Fruit fly (Drosophila melanogaster): ENCODE measurements around the gene CAH2.
A peak's percentile ranks its signal among the peaks of the same experiment; 100 is the strongest.

The CAH2 gene

DNA sequence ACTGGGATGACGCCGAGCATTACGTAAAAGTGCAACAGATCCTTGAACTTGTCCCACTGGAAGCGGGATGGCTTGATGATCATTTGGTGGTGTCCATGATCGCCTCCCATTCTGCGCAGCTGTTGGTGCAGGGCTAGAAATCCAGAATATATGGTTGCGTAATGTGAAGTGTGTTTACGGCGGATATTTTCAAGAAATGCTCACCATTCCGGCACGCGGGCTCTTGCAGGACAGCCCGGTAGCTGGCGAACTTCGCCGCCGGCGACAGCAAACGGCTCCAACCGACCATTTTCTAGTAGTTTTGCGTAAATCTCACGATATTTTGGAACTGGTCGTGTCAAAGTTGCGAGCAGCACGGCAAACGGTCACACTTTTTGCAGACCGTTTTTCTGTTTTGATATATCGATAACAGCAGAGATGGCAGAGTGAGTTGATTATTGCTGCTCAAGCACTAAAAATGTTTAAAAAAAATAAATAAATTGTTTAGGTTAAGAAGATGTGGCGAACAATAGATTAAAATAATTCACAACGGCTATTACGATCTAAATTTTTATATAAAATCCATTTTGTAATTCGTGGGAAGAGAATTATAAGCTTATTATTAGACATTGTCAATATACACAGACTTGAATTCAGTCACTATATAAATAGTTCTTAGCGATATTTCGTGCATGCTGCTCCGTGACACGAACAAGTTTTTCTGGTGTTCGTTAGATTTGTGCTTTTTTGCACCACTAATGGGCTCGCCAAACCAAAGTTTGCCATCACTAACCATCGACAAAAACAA lies 39.1 kb upstream of the CAH2 start, which contains the start of the genes ND-SGDH and RhoGAP68F (continued):
- TF ChIP-seq Xbp1 (GFP tag; optimal IDR thresholded peaks at IDR 0.05), result peak; percentile 83
- no peak for TF ChIP-seq CG15479 (GFP tag; optimal IDR thresholded peaks at IDR 0.05)
- no peak for TF ChIP-seq CG15073 (GFP tag; optimal IDR thresholded peaks at IDR 0.05)
- peak; percentile 42 for TF ChIP-seq D19A (tag; optimal IDR thresholded peaks at IDR 0.05)
- peak; percentile 54; the same call in 1 of the 3 replicates for TF ChIP-seq CG11093 (GFP tag; IDR thresholded peaks at IDR 0.05)
- TF ChIP-seq CG2120 (GFP tag; optimal IDR thresholded peaks at IDR 0.05), result peak; percentile 86
- TF ChIP-seq crol (GFP tag; IDR thresholded peaks at IDR 0.05), result no peak
- TF ChIP-seq CG2202 (tag; optimal IDR thresholded peaks at IDR 0.05), result peak; percentile 21
- TF ChIP-seq CG9876 (GFP tag; optimal IDR thresholded peaks at IDR 0.05), result peak; percentile 6
- no peak for TF ChIP-seq sim (GFP tag; IDR thresholded peaks at IDR 0.05)
- TF ChIP-seq yki (optimal IDR thresholded peaks at IDR 0.05), result no peak
- peak; percentile 84 for TF ChIP-seq CG2129 (GFP tag; IDR thresholded peaks at IDR 0.05; ENCODE audit: partially characterized antibody)
- TF ChIP-seq ab (GFP tag; optimal IDR thresholded peaks at IDR 0.05), result no peak
- TF ChIP-seq CG17612 (GFP tag; IDR thresholded peaks at IDR 0.05), result no peak
- peak; percentile 71 for TF ChIP-seq NFAT (GFP tag; IDR thresholded peaks at IDR 0.05)
- TF ChIP-seq CG7357 (GFP tag; IDR thresholded peaks at IDR 0.05), result peak; percentile 41; the same call in 1 of the 3 replicates
- TF ChIP-seq Bteb2 (GFP tag; optimal IDR thresholded peaks at IDR 0.05), result peak; percentile 55
- peak; percentile 45 for TF ChIP-seq bab2 (GFP tag; optimal IDR thresholded peaks at IDR 0.05)
- peak; percentile 24 for TF ChIP-seq CG18011 (GFP tag; optimal IDR thresholded peaks at IDR 0.05)
- TF ChIP-seq trem (tag; optimal IDR thresholded peaks at IDR 0.05), result peak; percentile 76
- TF ChIP-seq Sox100B (GFP tag; optimal IDR thresholded peaks at IDR 0.05), result peak; percentile 72
- peak; percentile 46 for TF ChIP-seq CG8944 (GFP tag; optimal IDR thresholded peaks at IDR 0.05)
- TF ChIP-seq CG10366 (GFP tag; IDR thresholded peaks at IDR 0.05), result peak; percentile 56; the same call in 1 of the 2 replicates
- no peak for TF ChIP-seq fru (optimal IDR thresholded peaks at IDR 0.05)
- TF ChIP-seq hth (optimal IDR thresholded peaks at IDR 0.05), result no peak
- TF ChIP-seq CG15601 (tag; optimal IDR thresholded peaks at IDR 0.05), result peak; percentile 74
- peak; percentile 74 for TF ChIP-seq Lhr (GFP tag; optimal IDR thresholded peaks at IDR 0.05)
- peak; percentile 44 for TF ChIP-seq trh (GFP tag; optimal IDR thresholded peaks at IDR 0.05)
- TF ChIP-seq Myb (GFP tag; optimal IDR thresholded peaks at IDR 0.05), result peak; percentile 25
- peak; percentile 55 for TF ChIP-seq MBD-R2 (GFP tag; IDR thresholded peaks at IDR 0.05)
- TF ChIP-seq H15 (GFP tag; IDR thresholded peaks at IDR 0.05), result peak; percentile 44; the same call in 1 of the 3 replicates
- TF ChIP-seq dm (GFP tag; optimal IDR thresholded peaks at IDR 0.05), result peak; percentile 58
- TF ChIP-seq CG13894 (tag; optimal IDR thresholded peaks at IDR 0.05), result peak; percentile 65
- TF ChIP-seq CG7786 (GFP tag; optimal IDR thresholded peaks at IDR 0.05), result peak; percentile 70
- no peak for TF ChIP-seq CG17568 (GFP tag; optimal IDR thresholded peaks at IDR 0.05)
- TF ChIP-seq Aef1 (GFP tag; IDR thresholded peaks at IDR 0.05), result peak; percentile 68
- TF ChIP-seq ci (GFP tag; IDR thresholded peaks at IDR 0.05), result 0 out of 3 replicates have a peak, but pooled peaks have one; percentile 41
- peak; percentile 92 for TF ChIP-seq sens (GFP tag)
- TF ChIP-seq CG11695 (GFP tag; IDR thresholded peaks at IDR 0.05), result peak; percentile 55; the same call in 2 of the 3 replicates
- TF ChIP-seq scrt (GFP tag; optimal IDR thresholded peaks at IDR 0.05), result no peak
- peak; percentile 77 for TF ChIP-seq CG7839 (tag; optimal IDR thresholded peaks at IDR 0.05)
- TF ChIP-seq gfzf (GFP tag; optimal IDR thresholded peaks at IDR 0.05), result peak; percentile 58
- peak; percentile 2 for TF ChIP-seq Spps (tag; optimal IDR thresholded peaks at IDR 0.05)
- TF ChIP-seq ham (GFP tag; IDR thresholded peaks at IDR 0.05), result 0 out of 2 replicates have a peak, but pooled peaks have one; percentile 43
- peak; percentile 99 for TF ChIP-seq knrl (GFP tag; IDR thresholded peaks at IDR 0.05; ENCODE audit: partially characterized antibody)
- peak; percentile 68 for TF ChIP-seq sisA (GFP tag; IDR thresholded peaks at IDR 0.05)
- TF ChIP-seq CG14710 (tag; optimal IDR thresholded peaks at IDR 0.05), result peak; percentile 89
- TF ChIP-seq Mrtf (GFP tag; IDR thresholded peaks at IDR 0.05), result peak; percentile 67; the same call in 1 of the 3 replicates
- peak; percentile 3 for TF ChIP-seq YL-1 (GFP tag; optimal IDR thresholded peaks at IDR 0.05)
- TF ChIP-seq mirr (GFP tag; optimal IDR thresholded peaks at IDR 0.05), result no peak
- no peak for TF ChIP-seq CG2889 (GFP tag; IDR thresholded peaks at IDR 0.05)
